Fruit fly (Drosophila melanogaster): Measurements from ENCODE around the gene SPE.
A peak's percentile ranks its signal among the peaks of the same experiment; 100 is the strongest.

SPE gene

DNA sequence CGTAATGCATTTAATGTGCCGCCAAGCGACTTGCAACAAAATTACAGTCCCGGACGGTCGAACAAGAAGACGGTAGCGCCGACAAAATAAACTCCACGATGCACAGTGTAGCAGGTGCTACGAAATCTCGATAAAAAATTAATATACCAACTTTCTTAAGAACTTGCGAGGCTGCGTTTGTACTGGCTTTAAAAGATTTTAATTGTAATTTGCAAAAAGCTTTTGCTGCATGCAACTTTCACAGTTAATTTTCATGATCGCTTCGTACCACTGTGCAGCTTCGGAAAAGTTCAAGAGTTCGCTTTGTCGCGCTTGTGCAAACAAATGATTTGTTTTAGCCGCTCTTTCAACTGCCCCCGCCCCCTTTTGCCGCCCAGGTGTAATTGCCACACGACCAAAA is 39.9 kb upstream of the SPE start (continued):
- peak; percentile 67 for TF ChIP-seq CG14667 (GFP tag; IDR thresholded peaks at IDR 0.05)
- TF ChIP-seq CG4360 (GFP tag; IDR thresholded peaks at IDR 0.05) = peak; percentile 36; the same call in 1 of the 2 replicates
- TF ChIP-seq sens-2 (GFP tag; IDR thresholded peaks at IDR 0.05) = peak; percentile 73
- TF ChIP-seq CG10147 (GFP tag; optimal IDR thresholded peaks at IDR 0.05) = peak; percentile 31
- peak; percentile 84 for TF ChIP-seq CG17359 (tag; optimal IDR thresholded peaks at IDR 0.05)
- peak; percentile 42 for TF ChIP-seq CG15514 (GFP tag; optimal IDR thresholded peaks at IDR 0.05)
- TF ChIP-seq zfh2 (GFP tag; optimal IDR thresholded peaks at IDR 0.05) = peak; percentile 39
- no peak for TF ChIP-seq CG7745 (tag; optimal IDR thresholded peaks at IDR 0.05)
- TF ChIP-seq CG4328 (GFP tag; optimal IDR thresholded peaks at IDR 0.05) = no peak
- peak; percentile 48 for TF ChIP-seq CG11723 (GFP tag; optimal IDR thresholded peaks at IDR 0.05)
- peak; percentile 80 for TF ChIP-seq slbo (GFP tag; IDR thresholded peaks at IDR 0.05)
- peak; percentile 30 for TF ChIP-seq CrebB (tag; optimal IDR thresholded peaks at IDR 0.05)
- no peak for TF ChIP-seq sima (GFP tag; optimal IDR thresholded peaks at IDR 0.05)
- TF ChIP-seq chn (GFP tag; optimal IDR thresholded peaks at IDR 0.05) = peak; percentile 75
- TF ChIP-seq CG11085 (GFP tag; IDR thresholded peaks at IDR 0.05) = 0 out of 2 replicates have a peak, but pooled peaks have one; percentile 37
- TF ChIP-seq CG13624 (GFP tag; optimal IDR thresholded peaks at IDR 0.05) = peak; percentile 58
- peak; percentile 64 for TF ChIP-seq Six4 (GFP tag; optimal IDR thresholded peaks at IDR 0.05)
- peak; percentile 84 for TF ChIP-seq sisA (GFP tag; IDR thresholded peaks at IDR 0.05)
- no peak for TF ChIP-seq disco-r (GFP tag; optimal IDR thresholded peaks at IDR 0.05)
- no peak for TF ChIP-seq Dref (GFP tag; IDR thresholded peaks at IDR 0.05)
- peak; percentile 86 for TF ChIP-seq CG10366 (GFP tag; IDR thresholded peaks at IDR 0.05)
- TF ChIP-seq CG31224 (GFP tag; IDR thresholded peaks at IDR 0.05) = 0 out of 2 replicates have a peak, but pooled peaks have one; percentile 44
- TF ChIP-seq pan (optimal IDR thresholded peaks at IDR 0.05) = no peak
- peak in 1 of 2 experiments; percentile 87 for TF ChIP-seq pan (GFP tag; optimal IDR thresholded peaks at IDR 0.05 in 1 of 2, IDR thresholded peaks at IDR 0.05 in 1 of 2)
- TF ChIP-seq D (optimal IDR thresholded peaks at IDR 0.05) = no peak
- TF ChIP-seq D (GFP tag; optimal IDR thresholded peaks at IDR 0.05) = peak; percentile 65
- no peak for TF ChIP-seq ham (GFP tag; IDR thresholded peaks at IDR 0.05)
- TF ChIP-seq CG2120 (GFP tag; optimal IDR thresholded peaks at IDR 0.05) = peak; percentile 53
- TF ChIP-seq nerfin-2 (GFP tag; IDR thresholded peaks at IDR 0.05; ENCODE audit: partially characterized antibody) = 0 out of 2 replicates have a peak, but pooled peaks have one; percentile 28
- TF ChIP-seq fru (optimal IDR thresholded peaks at IDR 0.05) = no peak
- peak; percentile 83 for TF ChIP-seq CG11504 (tag; optimal IDR thresholded peaks at IDR 0.05)
- peak; percentile 71; the same call in 3 of the 4 replicates for TF ChIP-seq Gug (GFP tag; IDR thresholded peaks at IDR 0.05)
- peak; percentile 69 for TF ChIP-seq mam (GFP tag; optimal IDR thresholded peaks at IDR 0.05)
- TF ChIP-seq CG8478 (optimal IDR thresholded peaks at IDR 0.05) = no peak
- TF ChIP-seq CG10274 (GFP tag; optimal IDR thresholded peaks at IDR 0.05) = peak; percentile 23
- peak; percentile 50; the same call in 1 of the 2 replicates for TF ChIP-seq CG7372 (GFP tag; IDR thresholded peaks at IDR 0.05)
- TF ChIP-seq bsh (GFP tag; optimal IDR thresholded peaks at IDR 0.05) = peak; percentile 25 to 84
- TF ChIP-seq twi (tag; optimal IDR thresholded peaks at IDR 0.05) = no peak
- TF ChIP-seq dimm (GFP tag; IDR thresholded peaks at IDR 0.05) = peak; percentile 65
- TF ChIP-seq CG1602 (GFP tag; optimal IDR thresholded peaks at IDR 0.05) = peak; percentile 64
- TF ChIP-seq ash1 (GFP tag; optimal IDR thresholded peaks at IDR 0.05) = no peak
- peak; percentile 38 for TF ChIP-seq Mes4 (GFP tag; optimal IDR thresholded peaks at IDR 0.05)
- peak; percentile 72 for TF ChIP-seq CG4820 (GFP tag; optimal IDR thresholded peaks at IDR 0.05)
- TF ChIP-seq CG2889 (GFP tag; IDR thresholded peaks at IDR 0.05) = 0 out of 3 replicates have a peak, but pooled peaks have one; percentile 43
- peak; percentile 48 for TF ChIP-seq CG6813 (GFP tag; optimal IDR thresholded peaks at IDR 0.05)
- peak; percentile 73 for TF ChIP-seq tgo (GFP tag; IDR thresholded peaks at IDR 0.05)
- peak; percentile 34 for TF ChIP-seq NC2α (GFP tag; optimal IDR thresholded peaks at IDR 0.05)
- TF ChIP-seq Chrac-16 (GFP tag; optimal IDR thresholded peaks at IDR 0.05) = peak; percentile 61
- TF ChIP-seq CG10959 (GFP tag; IDR thresholded peaks at IDR 0.05) = peak; percentile 50; the same call in 1 of the 2 replicates
- no peak for TF ChIP-seq Fer2 (tag; optimal IDR thresholded peaks at IDR 0.05)
- peak; percentile 70 for TF ChIP-seq Asciz (GFP tag; optimal IDR thresholded peaks at IDR 0.05)
- TF ChIP-seq Side (GFP tag; optimal IDR thresholded peaks at IDR 0.05) = peak; percentile 38
